Worm (Caenorhabditis elegans): Measurements from ENCODE around the gene K09F5.4.

K09F5.4 gene

ce11 chrX:7710643-7711042, at the start of gene K09F5.4:
K09F5.4 (minus strand) TSS chrX:7710743.
- TF ChIP-seq ztf-11 (tag; optimal IDR thresholded peaks at IDR 0.05) (no peak), aly-2 (tag; optimal IDR thresholded peaks at IDR 0.05) (no peak), mab-5 (tag; optimal IDR thresholded peaks at IDR 0.05) (no peak), lin-13 (GFP tag; optimal IDR thresholded peaks at IDR 0.05) (no peak), zag-1 (tag; optimal IDR thresholded peaks at IDR 0.05) (no peak), ama-1 (optimal IDR thresholded peaks at IDR 0.05) (no peak), unc-55 (GFP tag; optimal IDR thresholded peaks at IDR 0.05) (no peak), ceh-16 (tag; optimal IDR thresholded peaks at IDR 0.05) (no peak), fos-1 (tag; optimal IDR thresholded peaks at IDR 0.05) (no peak), nhr-12 (tag; optimal IDR thresholded peaks at IDR 0.05) (no peak), alr-1 (tag; optimal IDR thresholded peaks at IDR 0.05) (no peak), R02D3.7 (tag; optimal IDR thresholded peaks at IDR 0.05) (no peak), lsy-2 (tag; optimal IDR thresholded peaks at IDR 0.05) (no peak)

- TF ChIP-seq ceh-16 (tag; optimal IDR thresholded peaks at IDR 0.05) (no peak), gmeb-1 (tag; optimal IDR thresholded peaks at IDR 0.05) (no peak), F13H6.1 (tag; optimal IDR thresholded peaks at IDR 0.05) (no peak), dmd-4 (tag; optimal IDR thresholded peaks at IDR 0.05) (no peak), nhr-77 (tag; optimal IDR thresholded peaks at IDR 0.05) (no peak), lin-13 (GFP tag; optimal IDR thresholded peaks at IDR 0.05) (no peak), nhr-23 (tag; optimal IDR thresholded peaks at IDR 0.05) (no peak), lin-39 (tag; optimal IDR thresholded peaks at IDR 0.05) (no peak), ama-1 (optimal IDR thresholded peaks at IDR 0.05) (no peak), nhr-11 (tag; optimal IDR thresholded peaks at IDR 0.05) (no peak), lsy-2 (tag; optimal IDR thresholded peaks at IDR 0.05) (no peak)
Observed at ce11 chrX:7752770-7753169, 42.2 kb upstream of the K09F5.4 start, which contains the start of gene deg-1. deg-1 (plus strand) TSS chrX:7753070.

ce11 chrX:7750084-7750483, 39.5 kb upstream of the K09F5.4 start:
- TF ChIP-seq nhr-12 (tag; optimal IDR thresholded peaks at IDR 0.05): no peak
- TF ChIP-seq lin-11 (tag; optimal IDR thresholded peaks at IDR 0.05): no peak
- no peak for TF ChIP-seq lin-39 (tag; optimal IDR thresholded peaks at IDR 0.05)
- TF ChIP-seq R02D3.7 (tag; optimal IDR thresholded peaks at IDR 0.05): no peak
- no peak for TF ChIP-seq lin-13 (GFP tag; optimal IDR thresholded peaks at IDR 0.05)
- no peak for TF ChIP-seq egl-27 (tag; optimal IDR thresholded peaks at IDR 0.05)
- TF ChIP-seq nhr-23 (tag; optimal IDR thresholded peaks at IDR 0.05): no peak
- TF ChIP-seq fos-1 (tag; optimal IDR thresholded peaks at IDR 0.05): no peak
- no peak for TF ChIP-seq nhr-77 (tag; optimal IDR thresholded peaks at IDR 0.05)
- TF ChIP-seq C34F6.9 (tag; optimal IDR thresholded peaks at IDR 0.05): no peak
- TF ChIP-seq Y55F3AM.14 (GFP tag; optimal IDR thresholded peaks at IDR 0.05): no peak
- no peak for TF ChIP-seq sma-9 (GFP tag; optimal IDR thresholded peaks at IDR 0.05)
- no peak for TF ChIP-seq sma-9 (tag; optimal IDR thresholded peaks at IDR 0.05)
- no peak for TF ChIP-seq nhr-10 (tag; optimal IDR thresholded peaks at IDR 0.05)
- no peak for TF ChIP-seq aly-2 (tag; optimal IDR thresholded peaks at IDR 0.05)
- no peak for TF ChIP-seq nhr-6 (tag; optimal IDR thresholded peaks at IDR 0.05)
- no peak for TF ChIP-seq mdl-1 (tag; optimal IDR thresholded peaks at IDR 0.05)
- no peak for TF ChIP-seq unc-55 (GFP tag; optimal IDR thresholded peaks at IDR 0.05)
- TF ChIP-seq nhr-237 (tag; optimal IDR thresholded peaks at IDR 0.05): no peak

DNA sequence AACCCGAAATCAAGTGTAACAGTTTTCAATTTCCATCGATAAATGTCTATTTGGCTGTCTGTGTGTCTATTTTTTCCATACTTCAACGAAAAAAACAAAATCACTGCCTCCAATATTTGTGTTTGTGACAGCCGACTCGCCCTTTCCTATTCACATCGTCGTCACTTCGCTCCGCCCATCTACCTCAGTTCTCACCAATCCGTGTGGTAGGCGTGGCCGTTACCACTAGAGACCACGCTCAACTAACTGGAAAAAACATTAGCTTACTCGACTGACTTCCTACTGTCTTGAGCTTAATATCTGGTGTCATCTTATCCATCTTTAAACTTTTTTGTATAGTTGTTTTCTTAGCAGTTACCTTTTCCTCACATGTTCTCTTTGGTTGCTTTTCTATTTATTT, 34.8 kb upstream of the K09F5.4 start:
- no peak for TF ChIP-seq ceh-16 (tag; optimal IDR thresholded peaks at IDR 0.05)
- TF ChIP-seq mab-5 (tag; optimal IDR thresholded peaks at IDR 0.05): no peak

DNA sequence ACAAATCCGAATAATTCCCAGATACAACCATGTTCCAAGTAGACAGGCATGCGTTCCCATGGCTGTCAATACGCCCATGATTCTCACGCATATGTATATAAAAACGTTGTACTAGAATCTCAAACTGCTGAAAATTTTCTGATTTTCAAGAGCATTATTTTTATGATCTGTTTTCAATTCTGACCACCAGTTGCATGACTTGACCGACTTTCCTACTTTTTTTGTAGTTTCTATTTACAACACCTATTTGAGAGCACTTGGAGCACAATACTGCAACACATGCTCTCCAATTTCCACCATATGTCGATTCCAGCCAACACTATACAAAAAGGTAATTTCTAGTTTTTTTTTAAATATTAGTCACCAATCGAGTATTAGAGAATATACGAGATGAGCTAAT, 33.4 kb upstream of the K09F5.4 start, which contains the start of gene ref-2:
Gene ref-2, plus strand, starts transcription at position 301 of the 400 bp plus-strand sequence.
- TF ChIP-seq R02D3.7 (tag; optimal IDR thresholded peaks at IDR 0.05) (no peak), nhr-23 (tag; optimal IDR thresholded peaks at IDR 0.05) (no peak), nhr-25 (tag; optimal IDR thresholded peaks at IDR 0.05) (no peak), unc-55 (GFP tag; optimal IDR thresholded peaks at IDR 0.05) (no peak), nhr-11 (tag; optimal IDR thresholded peaks at IDR 0.05) (no peak), elt-3 (tag; optimal IDR thresholded peaks at IDR 0.05) (no peak)

DNA sequence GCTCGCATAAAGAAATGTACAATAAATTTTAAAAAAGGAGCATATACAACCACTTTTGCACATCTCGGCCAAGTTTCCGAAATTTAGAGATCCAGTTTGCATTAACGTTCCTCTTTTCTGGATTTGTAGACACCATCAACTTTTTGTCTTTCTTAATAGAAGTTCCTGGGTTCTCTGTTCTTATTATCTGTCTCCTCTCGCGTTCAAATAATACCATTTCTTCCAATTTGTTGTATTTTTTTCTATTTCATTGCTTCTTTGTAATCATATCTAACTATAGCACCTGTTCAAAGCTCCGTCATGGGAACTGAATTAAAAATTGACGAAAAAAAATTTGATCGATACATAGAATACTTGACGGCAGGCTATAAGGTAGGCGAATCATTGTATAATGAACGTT, 28.8 kb upstream of the K09F5.4 start, which contains the start of gene K09F5.1:
Gene K09F5.1, plus strand, starts transcription at position 301 of the 400 bp plus-strand sequence.
- TF ChIP-seq nhr-25 (tag; optimal IDR thresholded peaks at IDR 0.05): no peak
- TF ChIP-seq mbf-1 (tag; optimal IDR thresholded peaks at IDR 0.05): no peak
- TF ChIP-seq ztf-4 (tag; optimal IDR thresholded peaks at IDR 0.05): no peak
- no peak for TF ChIP-seq dmd-4 (tag; optimal IDR thresholded peaks at IDR 0.05)
- no peak for TF ChIP-seq unc-55 (GFP tag; optimal IDR thresholded peaks at IDR 0.05)
- TF ChIP-seq unc-62 (GFP tag; optimal IDR thresholded peaks at IDR 0.05): no peak
- no peak for TF ChIP-seq ztf-1 (GFP tag; conservative IDR thresholded peaks at IDR 0.05)
- TF ChIP-seq peb-1 (tag; optimal IDR thresholded peaks at IDR 0.05): no peak
- no peak for TF ChIP-seq ama-1 (optimal IDR thresholded peaks at IDR 0.05)
- TF ChIP-seq ceh-82 (tag; optimal IDR thresholded peaks at IDR 0.05): no peak
- TF ChIP-seq mab-5 (tag; optimal IDR thresholded peaks at IDR 0.05): no peak
- TF ChIP-seq elt-3 (tag; optimal IDR thresholded peaks at IDR 0.05): no peak
- no peak for TF ChIP-seq ceh-16 (tag; optimal IDR thresholded peaks at IDR 0.05)
- no peak for TF ChIP-seq sem-4 (tag; optimal IDR thresholded peaks at IDR 0.05)
- no peak for TF ChIP-seq zag-1 (tag; optimal IDR thresholded peaks at IDR 0.05)
- TF ChIP-seq elt-1 (tag; optimal IDR thresholded peaks at IDR 0.05): no peak
- TF ChIP-seq nhr-6 (tag; optimal IDR thresholded peaks at IDR 0.05): no peak
- no peak for TF ChIP-seq crh-2 (tag; optimal IDR thresholded peaks at IDR 0.05)
